Worm (Caenorhabditis elegans) whole organism, L3 larva: ENCODE measurements around the gene T19H12.3.

ENCODE experiments used
- ceh-28 ChIP-seq: fragments of 150-350 bp; optimal IDR thresholded peaks from 2 replicates; lab custom pipeline; 2014; ENCODE audit warnings: missing biosample characterization, missing genetic modification reagents, missing genetic modification characterization
- ceh-82 ChIP-seq: fragments of 150-350 bp; optimal IDR thresholded peaks from 2 replicates; lab custom pipeline; 2014; ENCODE audit warnings: missing biosample characterization, missing genetic modification characterization
- elt-2 ChIP-seq: sonication (generic microtip); optimal IDR thresholded peaks from 2 replicates; lab custom pipeline; 2016; ENCODE audit warnings: missing genetic modification reagents, mild to moderate bottlenecking, missing genetic modification characterization, missing compliant biosample characterization
- elt-3 ChIP-seq, 3 experiments: fragments of 150-350 bp in 1 of 3; sonication (generic microtip) in 2 of 3; optimal IDR thresholded peaks; 2 replicates in 2 of 3; 4 replicates in 1 of 3; lab custom pipeline; 2014 to 2017; ENCODE audit warnings: missing biosample characterization in 3 of 3, missing genetic modification characterization in 3 of 3
- lsy-12 ChIP-seq: sonication (generic microtip); optimal IDR thresholded peaks from 2 replicates; lab custom pipeline; 2016; ENCODE audit warnings: mild to moderate bottlenecking, missing genetic modification characterization, missing compliant biosample characterization
- mdl-1 ChIP-seq: fragments of 150-350 bp; optimal IDR thresholded peaks from 2 replicates; lab custom pipeline; 2014; ENCODE audit warnings: missing biosample characterization, missing genetic modification characterization
- nhr-77 ChIP-seq: fragments of 150-350 bp; optimal IDR thresholded peaks from 2 replicates; lab custom pipeline; 2014; ENCODE audit warnings: missing biosample characterization, missing genetic modification characterization
- snpc-4 ChIP-seq: fragments of 150-350 bp; optimal IDR thresholded peaks from 2 replicates; lab custom pipeline; 2014; ENCODE audit warnings: missing biosample characterization, missing genetic modification characterization
- unc-39 ChIP-seq: sonication (generic microtip); optimal IDR thresholded peaks from 4 replicates; lab custom pipeline; 2017; ENCODE audit warnings: missing biosample characterization, missing genetic modification characterization

DNA sequence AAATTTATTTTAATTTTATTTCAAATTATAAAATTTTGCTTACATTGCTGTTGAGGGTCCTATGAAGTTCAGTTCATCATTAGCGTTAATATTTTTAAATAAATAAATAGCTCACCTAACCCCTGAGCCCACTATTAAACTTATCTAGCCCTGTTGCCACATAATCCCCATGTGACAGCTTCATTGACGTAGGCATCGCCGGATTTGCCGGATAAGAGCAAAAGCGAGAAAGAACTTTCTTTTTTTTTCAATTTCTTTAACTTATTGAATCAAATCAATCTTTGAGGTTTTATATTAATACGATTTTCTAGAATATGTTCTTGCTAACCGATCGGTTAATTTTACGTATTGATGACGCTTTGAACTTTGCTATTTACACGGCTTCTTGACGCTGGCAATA lies 33.5 kb upstream of the T19H12.3 start:
- no peak for TF ChIP-seq lsy-12 (tag; lab: Kevin White, UChicago)
- no peak for TF ChIP-seq unc-39 (tag; lab: Kevin White, UChicago)
- no peak for TF ChIP-seq snpc-4
- no peak for TF ChIP-seq nhr-77 (tag; lab: Kevin White, UChicago)
- TF ChIP-seq elt-3 (tag; optimal IDR thresholded peaks at IDR 0.05; lab: Kevin White, UChicago), result no peak
- TF ChIP-seq mdl-1 (tag; lab: Kevin White, UChicago), result no peak
- TF ChIP-seq ceh-82 (tag; lab: Kevin White, UChicago), result no peak
- no peak for TF ChIP-seq ceh-28
- no peak for TF ChIP-seq elt-2 (tag; lab: Kevin White, UChicago)
